Fruit fly (Drosophila melanogaster) S2 (cell line): Measurements from ENCODE around the gene msps.

ENCODE experiments used
- CG8478 ChIP-seq: fragments of >200 bp; optimal IDR thresholded peaks from 2 replicates; lab custom pipeline; 2018
- CTCF ChIP-seq, 2 experiments: fragments of >200 bp; optimal IDR thresholded peaks; 2 replicates each; lab custom pipeline; 2018

DNA sequence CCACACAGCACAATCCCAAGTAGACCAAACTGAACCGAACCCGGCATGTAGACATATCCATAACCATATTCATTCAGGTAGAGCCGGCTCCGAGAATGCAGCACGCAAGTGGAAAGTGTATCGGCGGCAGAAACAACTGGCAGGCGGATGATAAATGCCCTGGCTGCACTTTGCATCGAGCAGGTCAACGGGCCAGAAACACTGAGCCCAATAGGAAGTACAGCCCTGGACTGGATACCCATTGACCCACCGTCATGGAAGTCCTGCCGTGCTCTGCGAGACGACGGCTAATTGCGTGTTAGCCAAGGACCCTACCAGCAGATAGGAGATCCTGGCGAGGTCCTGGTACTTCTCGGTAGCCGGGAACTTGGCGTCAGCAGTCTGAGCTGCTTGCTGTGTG lies 21.0 kb upstream of the msps start:
- no peak for TF ChIP-seq CTCF (optimal IDR thresholded peaks at IDR 0.05; lab: Kevin White, UChicago)
- TF ChIP-seq CG8478: no peak
